Worm (Caenorhabditis elegans) whole organism, L1 larva: ENCODE results near the gene C02F5.13.

Source experiments
- C04F5.9 ChIP-seq: sonication (generic microtip); optimal IDR thresholded peaks from 2 replicates; lab custom pipeline; 2016; ENCODE audit warnings: missing genetic modification characterization, missing compliant biosample characterization
- F16B12.6 ChIP-seq: fragments of 150-350 bp; optimal IDR thresholded peaks from 2 replicates; lab custom pipeline; 2014; ENCODE audit warnings: missing biosample characterization, missing genetic modification characterization
- Y116A8C.19 ChIP-seq: sonication (generic microtip); optimal IDR thresholded peaks from 2 replicates; lab custom pipeline; 2016; ENCODE audit warnings: missing compliant biosample characterization, missing genetic modification characterization, borderline replicate concordance
- blmp-1 ChIP-seq: fragments of 150-350 bp; optimal IDR thresholded peaks from 2 replicates; lab custom pipeline; 2014; ENCODE audit warnings: missing biosample characterization, missing genetic modification characterization
- ceh-88 ChIP-seq: fragments of 200-800 bp; sonication (Bioruptor generic); IDR thresholded peaks from 2 replicates; pipeline ENCODE4 v1.3.6; 2022; ENCODE audit warnings: missing genetic modification characterization, missing compliant biosample characterization
- ces-1 ChIP-seq: fragments of 150-350 bp; optimal IDR thresholded peaks from 2 replicates; lab custom pipeline; 2014; ENCODE audit warnings: missing biosample characterization, missing genetic modification reagents, missing genetic modification characterization
- dpl-1 ChIP-seq, 3 experiments: fragments of 150-350 bp in 2 of 3; sonication (generic microtip) in 1 of 3; optimal IDR thresholded peaks; 2 replicates each; lab custom pipeline; 2014 to 2017; ENCODE audit warnings: missing biosample characterization in 3 of 3, missing genetic modification characterization in 3 of 3, missing genetic modification reagents in 3 of 3
- efl-3 ChIP-seq: fragments of 200-800 bp; sonication (Bioruptor generic); optimal IDR thresholded peaks from 2 replicates; lab custom pipeline; 2018; ENCODE audit warnings: mild to moderate bottlenecking, missing genetic modification characterization, missing compliant biosample characterization
- egl-13 ChIP-seq: sonication (generic microtip); optimal IDR thresholded peaks from 2 replicates; lab custom pipeline; 2016; ENCODE audit warnings: missing genotype, missing genetic modification reagents, missing genetic modification characterization, missing compliant biosample characterization
- elt-2 ChIP-seq: sonication (generic microtip); optimal IDR thresholded peaks from 2 replicates; lab custom pipeline; 2016; ENCODE audit warnings: missing genetic modification characterization, mild to moderate bottlenecking, inconsistent platforms, missing compliant biosample characterization, missing genetic modification reagents
- elt-3 ChIP-seq, 6 experiments: fragments of 150-350 bp in 1 of 6; sonication (generic microtip); optimal IDR thresholded peaks; 2 replicates each; lab custom pipeline; 2017 to 2018; ENCODE audit warnings: missing biosample characterization in 6 of 6, missing genetic modification characterization in 6 of 6, inconsistent platforms in 1 of 6
- ets-5 ChIP-seq: fragments of 200-800 bp; sonication (Bioruptor generic); IDR thresholded peaks from 2 replicates; pipeline ENCODE4 v1.3.6; 2022; ENCODE audit warnings: missing genetic modification characterization, missing compliant biosample characterization
- fkh-10 ChIP-seq: sonication (generic microtip); optimal IDR thresholded peaks from 2 replicates; lab custom pipeline; 2017; ENCODE audit warnings: missing biosample characterization, missing genetic modification reagents, missing genetic modification characterization
- fkh-4 ChIP-seq: sonication (generic microtip); optimal IDR thresholded peaks from 2 replicates; lab custom pipeline; 2016; ENCODE audit warnings: missing compliant biosample characterization, missing genetic modification characterization, borderline replicate concordance
- fkh-8 ChIP-seq: sonication (generic microtip); optimal IDR thresholded peaks from 2 replicates; lab custom pipeline; 2016; ENCODE audit warnings: mild to moderate bottlenecking, missing genetic modification characterization, missing compliant biosample characterization
- hlh-17 ChIP-seq: fragments of 200-800 bp; sonication (Bioruptor generic); optimal IDR thresholded peaks from 2 replicates; lab custom pipeline; 2018; ENCODE audit warnings: missing genetic modification characterization, mild to moderate bottlenecking, missing compliant biosample characterization, moderate library complexity, borderline replicate concordance
- hlh-4 ChIP-seq: sonication (generic microtip); optimal IDR thresholded peaks from 2 replicates; lab custom pipeline; 2016; ENCODE audit warnings: mild to moderate bottlenecking, missing genetic modification characterization, missing compliant biosample characterization
- irx-1 ChIP-seq: sonication (generic microtip); optimal IDR thresholded peaks from 2 replicates; lab custom pipeline; 2016; ENCODE audit warnings: missing genetic modification characterization, missing compliant biosample characterization
- isw-1 ChIP-seq: fragments of 200-800 bp; sonication (Bioruptor generic); IDR thresholded peaks from 2 replicates; pipeline ENCODE4 v1.3.6; 2022; ENCODE audit warnings: missing genetic modification characterization, missing compliant biosample characterization
- jun-1 ChIP-seq: fragments of 150-350 bp; optimal IDR thresholded peaks from 2 replicates; lab custom pipeline; 2014; ENCODE audit warnings: missing biosample characterization, missing genetic modification reagents, missing genetic modification characterization
- lin-14 ChIP-seq: fragments of 200-800 bp; sonication (Bioruptor generic); optimal IDR thresholded peaks from 2 replicates; lab custom pipeline; 2018; ENCODE audit warnings: mild to moderate bottlenecking, missing genetic modification characterization, moderate library complexity, missing compliant biosample characterization
- lin-35 ChIP-seq, 2 experiments: fragments of 150-350 bp; optimal IDR thresholded peaks; 2 replicates each; lab custom pipeline; 2014; ENCODE audit warnings: missing biosample characterization in 2 of 2, missing genetic modification characterization in 2 of 2, missing genetic modification reagents in 2 of 2
- lin-39 ChIP-seq: fragments of 150-350 bp; optimal IDR thresholded peaks from 2 replicates; lab custom pipeline; 2014; ENCODE audit warnings: missing biosample characterization, missing genetic modification reagents, missing genetic modification characterization
- lir-3 ChIP-seq: sonication (generic microtip); optimal IDR thresholded peaks from 2 replicates; lab custom pipeline; 2016; ENCODE audit warnings: mild to moderate bottlenecking, missing genetic modification characterization, moderate library complexity, missing compliant biosample characterization; ENCODE audit not compliant: poor library complexity
- mdl-1 ChIP-seq, 2 experiments: fragments of 150-350 bp; optimal IDR thresholded peaks; 2 replicates each; lab custom pipeline; 2014 to 2017; ENCODE audit warnings: missing biosample characterization in 2 of 2, missing genetic modification characterization in 2 of 2, inconsistent platforms in 1 of 2
- mef-2 ChIP-seq: fragments of 150-350 bp; optimal IDR thresholded peaks from 2 replicates; lab custom pipeline; 2014; ENCODE audit warnings: missing biosample characterization, missing genetic modification characterization
- mep-1 ChIP-seq: fragments of 150-350 bp; optimal IDR thresholded peaks from 2 replicates; lab custom pipeline; 2014; ENCODE audit warnings: missing biosample characterization, missing genetic modification characterization
- nhr-12 ChIP-seq: sonication (generic microtip); optimal IDR thresholded peaks from 2 replicates; lab custom pipeline; 2017; ENCODE audit warnings: missing biosample characterization, missing genetic modification characterization
- nhr-20 ChIP-seq: sonication (generic microtip); optimal IDR thresholded peaks from 2 replicates; lab custom pipeline; 2016; ENCODE audit warnings: mild to moderate bottlenecking, missing genetic modification characterization, missing compliant biosample characterization
- nhr-28 ChIP-seq: fragments of 150-350 bp; optimal IDR thresholded peaks from 2 replicates; lab custom pipeline; 2014; ENCODE audit warnings: missing biosample characterization, missing genetic modification characterization
- nhr-71 ChIP-seq: sonication (generic microtip); optimal IDR thresholded peaks from 2 replicates; lab custom pipeline; 2016; ENCODE audit warnings: mild to moderate bottlenecking, missing genetic modification characterization, moderate library complexity, missing compliant biosample characterization
- nhr-76 ChIP-seq: sonication (generic microtip); optimal IDR thresholded peaks from 2 replicates; lab custom pipeline; 2017; ENCODE audit warnings: missing biosample characterization, missing genetic modification characterization
- nhr-77 ChIP-seq: fragments of 150-350 bp; optimal IDR thresholded peaks from 2 replicates; lab custom pipeline; 2014; ENCODE audit warnings: missing biosample characterization, missing genetic modification characterization
- nhr-85 ChIP-seq: sonication (generic microtip); peaks from one replicate; lab custom pipeline; 2016; ENCODE audit warnings: missing genetic modification characterization, inconsistent platforms, missing compliant biosample characterization
- pax-3 ChIP-seq: fragments of 200-800 bp; sonication (Bioruptor generic); optimal IDR thresholded peaks from 2 replicates; lab custom pipeline; 2018; ENCODE audit warnings: mild to moderate bottlenecking, missing genetic modification characterization, moderate library complexity, missing compliant biosample characterization
- pqm-1 ChIP-seq: sonication (generic microtip); optimal IDR thresholded peaks from 3 replicates; lab custom pipeline; 2017; ENCODE audit warnings: missing biosample characterization, missing genetic modification characterization
- rnt-1 ChIP-seq: sonication (generic microtip); optimal IDR thresholded peaks from 2 replicates; lab custom pipeline; 2016; ENCODE audit warnings: mild to moderate bottlenecking, missing genetic modification characterization, moderate library complexity, missing compliant biosample characterization
- skn-1 ChIP-seq: fragments of 150-350 bp; optimal IDR thresholded peaks from 2 replicates; lab custom pipeline; 2014; ENCODE audit warnings: missing biosample characterization, missing genetic modification characterization
- snpc-4 ChIP-seq: fragments of 150-350 bp; optimal IDR thresholded peaks from 2 replicates; lab custom pipeline; 2014; ENCODE audit warnings: missing biosample characterization, missing genetic modification characterization
- snu-23 ChIP-seq: sonication (generic microtip); optimal IDR thresholded peaks from 2 replicates; lab custom pipeline; 2016; ENCODE audit warnings: missing genetic modification characterization, missing compliant biosample characterization
- sox-4 ChIP-seq: sonication (generic microtip); optimal IDR thresholded peaks from 2 replicates; lab custom pipeline; 2016; ENCODE audit warnings: missing genetic modification characterization, missing compliant biosample characterization
- sptf-1 ChIP-seq: fragments of 150-350 bp; optimal IDR thresholded peaks from 2 replicates; lab custom pipeline; 2014; ENCODE audit warnings: missing biosample characterization, missing genetic modification characterization
- swsn-7 ChIP-seq: sonication (generic microtip); optimal IDR thresholded peaks from 2 replicates; lab custom pipeline; 2016; ENCODE audit warnings: missing genetic modification characterization, missing compliant biosample characterization
- unc-130 ChIP-seq: fragments of 150-350 bp; optimal IDR thresholded peaks from 2 replicates; lab custom pipeline; 2017; ENCODE audit warnings: missing biosample characterization, missing genetic modification characterization, inconsistent platforms
- xbp-1 ChIP-seq: sonication (generic microtip); optimal IDR thresholded peaks from 2 replicates; lab custom pipeline; 2016; ENCODE audit warnings: missing genetic modification characterization, missing compliant biosample characterization
- zip-4 ChIP-seq: fragments of 200-800 bp; sonication (Bioruptor generic); optimal IDR thresholded peaks from 2 replicates; lab custom pipeline; 2018; ENCODE audit warnings: mild to moderate bottlenecking, missing genetic modification characterization, moderate library complexity, missing compliant biosample characterization
- ztf-4 ChIP-seq: fragments of 150-350 bp; optimal IDR thresholded peaks from 2 replicates; lab custom pipeline; 2014; ENCODE audit warnings: missing biosample characterization, missing genetic modification characterization

C02F5.13 gene

DNA sequence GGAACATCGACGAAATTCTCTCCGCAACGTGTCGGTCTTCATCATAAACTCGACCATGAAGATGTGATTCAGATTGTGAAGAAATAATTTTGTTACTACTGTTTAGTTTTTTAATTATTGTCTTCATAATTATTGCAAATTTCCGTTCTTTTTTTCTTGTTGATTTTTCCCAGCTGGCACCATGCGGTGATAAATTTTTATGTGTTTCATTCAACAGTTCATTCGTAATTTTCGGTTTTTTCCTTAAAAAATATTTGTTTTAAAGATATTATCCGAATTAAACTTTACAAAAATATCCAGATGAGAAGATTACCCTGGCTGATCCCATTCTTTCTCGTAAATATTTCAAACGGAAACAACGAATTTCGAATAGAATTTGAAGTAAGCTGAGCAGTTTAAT lies at the start of gene C02F5.13:
C02F5.13 (plus strand) TSS at position 301 of the 400 bp plus-strand sequence.
- TF ChIP-seq nhr-77 (tag; lab: Kevin White, UChicago) (no peak), jun-1 (tag; lab: Kevin White, UChicago) (no peak), lir-3 (tag; lab: Kevin White, UChicago) (no peak), hlh-4 (tag; lab: Kevin White, UChicago) (no peak), nhr-71 (tag; lab: Kevin White, UChicago) (no peak), F16B12.6 (tag; lab: Kevin White, UChicago) (no peak), skn-1 (tag; lab: Kevin White, UChicago) (no peak)
- TF ChIP-seq, all 84 proteins: peak for 0

DNA sequence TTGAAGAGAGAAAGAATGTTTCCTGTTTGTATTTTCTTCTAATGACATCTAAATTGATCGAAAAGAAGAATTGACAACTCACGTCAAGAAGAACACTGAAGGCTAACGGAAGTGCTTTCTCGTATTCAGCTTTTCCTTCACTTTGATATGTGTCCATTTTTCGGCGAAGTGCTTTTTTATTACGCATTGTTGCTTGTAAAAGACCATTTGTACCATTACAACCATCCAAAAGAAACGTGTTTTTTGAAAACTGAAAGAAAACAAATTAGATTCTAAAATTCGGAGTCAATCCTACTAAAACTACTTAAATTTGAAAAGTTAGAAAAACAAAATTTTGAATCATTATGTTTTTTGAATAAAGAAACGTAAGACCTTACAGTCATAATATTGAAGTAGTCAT lies 48.1 kb upstream of the C02F5.13 start:
- TF ChIP-seq C04F5.9 (tag; lab: Kevin White, UChicago) (no peak), nhr-76 (tag; lab: Kevin White, UChicago) (no peak)

DNA sequence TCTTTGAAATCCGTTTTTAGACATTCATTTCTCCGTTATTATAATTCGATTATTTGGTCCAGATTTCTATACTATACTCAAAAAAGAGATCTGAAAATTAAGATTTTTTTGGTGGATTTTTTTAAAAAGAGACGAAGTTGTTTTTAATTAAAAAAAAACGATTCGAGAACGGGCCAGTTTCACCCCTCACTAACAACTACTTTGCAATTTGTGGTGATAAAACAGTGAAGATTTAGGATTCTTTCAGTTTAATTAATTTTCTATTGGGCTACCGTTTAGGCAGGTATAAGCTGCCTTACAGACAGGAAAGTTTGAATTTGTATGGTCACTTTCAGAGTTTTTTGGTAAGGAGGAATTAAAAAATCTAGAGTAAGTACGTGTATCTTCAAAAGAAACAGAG lies 46.0 kb upstream of the C02F5.13 start, which contains the start of gene unc-36:
unc-36 (minus strand) TSS at position 101 of the 400 bp plus-strand sequence.
- TF ChIP-seq nhr-85 (tag; lab: Kevin White, UChicago) = no peak
- TF ChIP-seq pqm-1 = no peak
- no peak for TF ChIP-seq nhr-12 (tag; lab: Kevin White, UChicago)
- no peak for TF ChIP-seq nhr-20 (tag; lab: Kevin White, UChicago)
- TF ChIP-seq ets-5 (GFP tag; lab: Robert Waterston, UW) = no peak
- no peak for TF ChIP-seq ces-1 (GFP tag; lab: Kevin White, UChicago)
- TF ChIP-seq lin-39 (tag; lab: Kevin White, UChicago) = no peak
- TF ChIP-seq elt-3 (tag; optimal IDR thresholded peaks at IDR 0.05; lab: Kevin White, UChicago) = no peak
- TF ChIP-seq mdl-1 (tag; optimal IDR thresholded peaks at IDR 0.05; lab: Kevin White, UChicago) = no peak
- no peak for TF ChIP-seq mef-2
- no peak for TF ChIP-seq irx-1 (tag; lab: Kevin White, UChicago)
- no peak for TF ChIP-seq snu-23 (GFP tag; lab: Kevin White, UChicago)

- TF ChIP-seq nhr-28 = no peak
- peak in 1 of 2 experiments; percentile 51 for TF ChIP-seq lin-35 (GFP tag; optimal IDR thresholded peaks at IDR 0.05; lab: Kevin White, UChicago)
- peak; percentile 26 for TF ChIP-seq mep-1 (tag; lab: Kevin White, UChicago)
- no peak for TF ChIP-seq ceh-88 (GFP tag; lab: Robert Waterston, UW)
- no peak for TF ChIP-seq elt-2 (tag; lab: Kevin White, UChicago)
- no peak for TF ChIP-seq sox-4 (tag; lab: Kevin White, UChicago)
- peak; percentile 56 for TF ChIP-seq swsn-7 (tag; lab: Kevin White, UChicago)
- TF ChIP-seq unc-130 (tag; lab: Kevin White, UChicago) = no peak
- no peak for TF ChIP-seq efl-3 (GFP tag; lab: Kevin White, UChicago)
- TF ChIP-seq lin-14 (GFP tag; lab: Kevin White, UChicago) = peak; percentile 94
- TF ChIP-seq sptf-1 = no peak
- peak; percentile 58 for TF ChIP-seq egl-13 (tag; lab: Kevin White, UChicago)
- TF ChIP-seq hlh-17 = no peak
- no peak for TF ChIP-seq Y116A8C.19 (tag; lab: Kevin White, UChicago)
- peak; percentile 45 for TF ChIP-seq rnt-1
- peak; percentile 19 for TF ChIP-seq lir-3 (tag; lab: Kevin White, UChicago)
- TF ChIP-seq snu-23 (GFP tag; lab: Kevin White, UChicago) = no peak
- TF ChIP-seq fkh-8 (tag; lab: Kevin White, UChicago) = peak; percentile 79
- no peak for TF ChIP-seq zip-4 (GFP tag; lab: Kevin White, UChicago)
- TF ChIP-seq F16B12.6 (tag; lab: Kevin White, UChicago) = peak; percentile 30
- TF ChIP-seq blmp-1 (tag; lab: Kevin White, UChicago) = no peak
- peak; percentile 30 for TF ChIP-seq fkh-10 (GFP tag; lab: Kevin White, UChicago)
- no peak for TF ChIP-seq fkh-4
- peak; percentile 76 for TF ChIP-seq nhr-71 (tag; lab: Kevin White, UChicago)
- peak; percentile 42 for TF ChIP-seq pax-3 (tag; lab: Kevin White, UChicago)
- peak; percentile 25 for TF ChIP-seq ztf-4 (tag; lab: Kevin White, UChicago)
- peak; percentile 31 for TF ChIP-seq isw-1
- TF ChIP-seq xbp-1 = peak; percentile 3
- TF ChIP-seq dpl-1 (GFP tag; optimal IDR thresholded peaks at IDR 0.05; lab: Kevin White, UChicago) = peak in 1 of 3 experiments; percentile 32
- no peak for TF ChIP-seq snpc-4 (tag; lab: Kevin White, UChicago)
- no peak for TF ChIP-seq C04F5.9 (tag; lab: Kevin White, UChicago)
Measured at ce11 chrIII:8201760-8202159, 45.4 kb upstream of the C02F5.13 start.
